Worm (Caenorhabditis elegans) whole organism, young adult: Measurements from ENCODE around the gene kbp-2.

Source experiments
- F52B5.7 ChIP-seq: sonication (generic microtip); optimal IDR thresholded peaks from 2 replicates; lab custom pipeline; 2016; ENCODE audit warnings: mild to moderate bottlenecking, missing genetic modification characterization, missing compliant biosample characterization
- Y53G8AR.9 ChIP-seq: fragments of 200-800 bp; sonication (Bioruptor generic); conservative IDR thresholded peaks from 2 replicates; pipeline ENCODE4 v1.3.6; 2022; ENCODE audit warnings: missing genetic modification reagents, missing genetic modification characterization, missing compliant biosample characterization
- ets-4 ChIP-seq: fragments of 200-800 bp; sonication (Bioruptor generic); optimal IDR thresholded peaks from 2 replicates; lab custom pipeline; 2018; ENCODE audit warnings: mild to moderate bottlenecking, missing genetic modification characterization, missing compliant biosample characterization
- hsf-1 ChIP-seq: fragments of 200-800 bp; sonication (Bioruptor generic); IDR thresholded peaks from 2 replicates; pipeline ENCODE4 v1.3.6; 2022; ENCODE audit warnings: missing genetic modification reagents, missing genetic modification characterization, missing compliant biosample characterization
- mcd-1 ChIP-seq: fragments of 200-800 bp; sonication (Bioruptor generic); IDR thresholded peaks from 2 replicates; pipeline ENCODE4 v1.3.6; 2022; ENCODE audit warnings: missing genetic modification reagents, missing genetic modification characterization, missing compliant biosample characterization
- nhr-120 ChIP-seq: fragments of 200-800 bp; sonication (Bioruptor generic); IDR thresholded peaks from 2 replicates; pipeline ENCODE4 v1.3.6; 2022; ENCODE audit warnings: missing genetic modification characterization, missing compliant biosample characterization
- nhr-90 ChIP-seq: sonication (generic microtip); optimal IDR thresholded peaks from 2 replicates; lab custom pipeline; 2016; ENCODE audit warnings: missing genotype, mild to moderate bottlenecking, missing genetic modification characterization, missing compliant biosample characterization
- snpc-3.4 ChIP-seq: sonication (generic microtip); optimal IDR thresholded peaks from 2 replicates; lab custom pipeline; 2017; ENCODE audit warnings: missing genetic modification characterization, mild to moderate bottlenecking, missing compliant biosample characterization, antibody characterized with exemption, moderate library complexity, missing genotype, missing genetic modification reagents
- snpc-4 ChIP-seq, 5 experiments: fragments of 150-350 bp in 1 of 5; sonication (generic microtip) in 4 of 5; optimal IDR thresholded peaks; 2 replicates each; lab custom pipeline; 2014 to 2018; ENCODE audit warnings: missing genetic modification characterization in 5 of 5, missing biosample characterization in 3 of 5, antibody characterized with exemption in 2 of 5, mild to moderate bottlenecking in 2 of 5, missing compliant biosample characterization in 2 of 5, missing genotype in 2 of 5, moderate library complexity in 2 of 5, missing genetic modification reagents in 1 of 5
- zfh-2 ChIP-seq: fragments of 200-800 bp; sonication (Bioruptor generic); conservative IDR thresholded peaks from 2 replicates; pipeline ENCODE4 v1.3.6; 2022; ENCODE audit warnings: missing genetic modification reagents, missing genetic modification characterization, missing compliant biosample characterization

- TF ChIP-seq ets-4 (GFP tag; lab: Kevin White, UChicago) (no peak), snpc-4 (GFP tag; optimal IDR thresholded peaks at IDR 0.05; lab: Kevin White, UChicago) (no peak), snpc-4 (tag; optimal IDR thresholded peaks at IDR 0.05; lab: Kevin White, UChicago) (no peak), zfh-2 (GFP tag; lab: Robert Waterston, UW) (peak; percentile 90), snpc-3.4 (tag; lab: Kevin White, UChicago) (no peak), F52B5.7 (tag; lab: Kevin White, UChicago) (no peak), nhr-90 (no peak), nhr-120 (no peak), mcd-1 (GFP tag; lab: Robert Waterston, UW) (no peak), hsf-1 (GFP tag; lab: Robert Waterston, UW) (no peak), Y53G8AR.9 (GFP tag; lab: Robert Waterston, UW) (no peak)
Measured at ce11 chrIII:4948631-4949030, 44.9 kb upstream of the kbp-2 start.
